Fruit fly (Drosophila melanogaster): ENCODE data around the gene dsh.

dsh gene

DNA sequence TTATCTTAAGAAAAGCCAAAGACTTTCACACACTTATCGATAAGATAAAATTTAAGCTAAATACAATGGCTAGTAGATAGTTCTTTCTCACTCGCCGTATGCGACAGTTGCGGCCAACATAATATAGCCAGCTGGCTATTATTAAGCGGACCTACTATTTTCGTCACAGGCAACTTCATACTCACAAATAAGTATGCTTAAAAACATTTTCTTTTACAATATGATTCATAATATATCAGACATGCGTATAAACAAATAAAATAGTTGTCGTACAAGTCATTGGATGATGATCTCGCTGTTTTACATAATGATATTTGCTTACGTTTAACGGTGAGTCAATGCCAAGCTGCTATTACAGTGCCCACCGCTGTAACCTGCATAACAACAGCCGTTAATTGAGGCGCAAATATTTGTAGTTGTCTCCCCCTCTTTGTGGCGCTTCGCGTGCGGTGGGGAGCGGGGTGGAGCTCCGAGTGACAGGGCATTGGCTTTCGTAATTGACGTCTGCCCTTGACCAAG, 29.4 kb upstream of the dsh start (continued):
- peak; percentile 63 for TF ChIP-seq tap (tag; optimal IDR thresholded peaks at IDR 0.05)
- no peak for TF ChIP-seq pfk (GFP tag; optimal IDR thresholded peaks at IDR 0.05)
- peak; percentile 59; the same call in 1 of the 2 replicates for TF ChIP-seq seq (GFP tag; IDR thresholded peaks at IDR 0.05)
- no peak for TF ChIP-seq h (optimal IDR thresholded peaks at IDR 0.05)
- TF ChIP-seq tll (GFP tag; optimal IDR thresholded peaks at IDR 0.05), result no peak
- no peak for TF ChIP-seq ac (GFP tag; optimal IDR thresholded peaks at IDR 0.05)
- peak; percentile 67 to 88 for TF ChIP-seq Pdp1 (GFP tag; optimal IDR thresholded peaks at IDR 0.05)
- peak; percentile 56 for TF ChIP-seq CG9215 (GFP tag; IDR thresholded peaks at IDR 0.05)
- no peak for TF ChIP-seq Hr39 (optimal IDR thresholded peaks at IDR 0.05)
- TF ChIP-seq ham (GFP tag; IDR thresholded peaks at IDR 0.05), result no peak
- TF ChIP-seq CG1792 (GFP tag; optimal IDR thresholded peaks at IDR 0.05), result peak; percentile 28
- TF ChIP-seq Kr (GFP tag; optimal IDR thresholded peaks at IDR 0.05), result no peak
- TF ChIP-seq Lhr (GFP tag; optimal IDR thresholded peaks at IDR 0.05), result no peak
- no peak for TF ChIP-seq lov (optimal IDR thresholded peaks at IDR 0.05)
- TF ChIP-seq lov (GFP tag; IDR thresholded peaks at IDR 0.05), result no peak
- no peak for TF ChIP-seq Sry-β (GFP tag; optimal IDR thresholded peaks at IDR 0.05)
- no peak for TF ChIP-seq ab (GFP tag; optimal IDR thresholded peaks at IDR 0.05)
- TF ChIP-seq CG6272 (GFP tag; IDR thresholded peaks at IDR 0.05), result no peak
- TF ChIP-seq sens-2 (GFP tag; IDR thresholded peaks at IDR 0.05), result no peak
- peak; percentile 58; the same call in 1 of the 3 replicates for TF ChIP-seq so (GFP tag; IDR thresholded peaks at IDR 0.05)
- no peak for TF ChIP-seq tup (GFP tag; optimal IDR thresholded peaks at IDR 0.05)
- no peak for TF ChIP-seq abd-A (tag; optimal IDR thresholded peaks at IDR 0.05)
- no peak for TF ChIP-seq Jarid2 (GFP tag; optimal IDR thresholded peaks at IDR 0.05)
- TF ChIP-seq pros (GFP tag; optimal IDR thresholded peaks at IDR 0.05), result peak; percentile 14
- peak; percentile 46 for TF ChIP-seq CG14710 (tag; optimal IDR thresholded peaks at IDR 0.05)
- peak; percentile 54 for TF ChIP-seq az2 (GFP tag; optimal IDR thresholded peaks at IDR 0.05)
- TF ChIP-seq CG7928 (GFP tag; optimal IDR thresholded peaks at IDR 0.05), result peak; percentile 35
- TF ChIP-seq ind (GFP tag; optimal IDR thresholded peaks at IDR 0.05), result peak; percentile 58
- TF ChIP-seq CG13296 (GFP tag; optimal IDR thresholded peaks at IDR 0.05), result peak; percentile 64
- peak; percentile 62 for TF ChIP-seq Fer3 (tag; optimal IDR thresholded peaks at IDR 0.05)
- TF ChIP-seq CG3281 (GFP tag; optimal IDR thresholded peaks at IDR 0.05), result peak; percentile 65
- peak; percentile 77 for TF ChIP-seq CG18599 (GFP tag; optimal IDR thresholded peaks at IDR 0.05)
- TF ChIP-seq CG31224 (GFP tag; IDR thresholded peaks at IDR 0.05), result no peak
- TF ChIP-seq CG6813 (GFP tag; optimal IDR thresholded peaks at IDR 0.05), result peak; percentile 59
- TF ChIP-seq ERR (GFP tag; optimal IDR thresholded peaks at IDR 0.05), result no peak
- TF ChIP-seq CG10462 (GFP tag; optimal IDR thresholded peaks at IDR 0.05), result no peak
- peak; percentile 50 for TF ChIP-seq CG1233 (GFP tag; optimal IDR thresholded peaks at IDR 0.05)
- no peak for TF ChIP-seq ato (GFP tag; IDR thresholded peaks at IDR 0.05; ENCODE audit: partially characterized antibody)
- TF ChIP-seq Med (GFP tag), result peak; percentile 94
- TF ChIP-seq vvl (GFP tag; IDR thresholded peaks at IDR 0.05), result peak; percentile 49; the same call in 1 of the 2 replicates
- TF ChIP-seq CG9609 (GFP tag; optimal IDR thresholded peaks at IDR 0.05), result peak; percentile 66
- TF ChIP-seq CG17328 (GFP tag; IDR thresholded peaks at IDR 0.05), result peak; percentile 47
- TF ChIP-seq CG31388 (GFP tag; optimal IDR thresholded peaks at IDR 0.05), result no peak
- TF ChIP-seq CG13123 (GFP tag; optimal IDR thresholded peaks at IDR 0.05), result no peak
- peak; percentile 60 for TF ChIP-seq Ssrp (tag; optimal IDR thresholded peaks at IDR 0.05)
- TF ChIP-seq CG11560 (tag; IDR thresholded peaks at IDR 0.05), result peak; percentile 50; the same call in 1 of the 3 replicates
- peak; percentile 61 for TF ChIP-seq pho (GFP tag; optimal IDR thresholded peaks at IDR 0.05)
- peak; percentile 51 for TF ChIP-seq CG4328 (GFP tag; optimal IDR thresholded peaks at IDR 0.05)
- 0 out of 2 replicates have a peak, but pooled peaks have one; percentile 19 for TF ChIP-seq klu (GFP tag; IDR thresholded peaks at IDR 0.05)
- peak; percentile 62 for TF ChIP-seq eyg (GFP tag; optimal IDR thresholded peaks at IDR 0.05)
- peak; percentile 43 for TF ChIP-seq nom (GFP tag; optimal IDR thresholded peaks at IDR 0.05)

Measured in whole organism, embryonic.